Fruit fly (Drosophila melanogaster): ENCODE results near the gene EMC10.

DNA sequence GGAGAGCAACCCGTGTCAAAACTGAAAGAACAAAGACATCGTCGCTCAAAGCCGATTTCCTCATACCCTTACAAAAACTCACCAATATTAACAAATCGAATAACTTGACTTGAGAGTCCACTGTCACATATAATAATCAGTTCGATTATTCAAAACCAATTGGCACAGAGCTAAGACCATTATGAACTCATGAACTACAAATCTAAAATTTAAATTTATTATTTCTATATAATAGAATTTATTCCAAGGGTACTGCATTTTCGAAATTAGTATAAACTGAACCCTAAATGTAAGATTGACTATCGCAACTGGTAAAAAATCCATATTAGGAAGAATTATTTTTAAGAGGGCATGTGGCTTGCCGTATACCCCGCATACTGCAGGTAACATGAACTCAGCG lies 8.1 kb downstream of the EMC10 start:
- no peak for TF ChIP-seq CG14711 (tag; optimal IDR thresholded peaks at IDR 0.05)
- TF ChIP-seq bab1 (GFP tag; optimal IDR thresholded peaks at IDR 0.05), result no peak
- TF ChIP-seq CG7101 (tag; optimal IDR thresholded peaks at IDR 0.05), result no peak
- TF ChIP-seq CG33017 (tag; optimal IDR thresholded peaks at IDR 0.05), result no peak
- no peak for TF ChIP-seq ovo (GFP tag; optimal IDR thresholded peaks at IDR 0.05)
- TF ChIP-seq cnc (optimal IDR thresholded peaks at IDR 0.05), result no peak
- TF ChIP-seq Crg-1 (GFP tag; optimal IDR thresholded peaks at IDR 0.05), result no peak
- TF ChIP-seq Mnt (GFP tag; optimal IDR thresholded peaks at IDR 0.05), result no peak
- no peak for TF ChIP-seq Clk (GFP tag; optimal IDR thresholded peaks at IDR 0.05)
- no peak for TF ChIP-seq CG1620 (GFP tag; optimal IDR thresholded peaks at IDR 0.05)

All from whole organism, adult.